Fruit fly (Drosophila melanogaster) whole organism, prepupa: Measurements from ENCODE around the gene CG7720.

Experiments used
- Blimp-1 ChIP-seq: fragments of 200-800 bp; sonication (Bioruptor generic); optimal IDR thresholded peaks from 3 replicates; lab custom pipeline; 2017; ENCODE audit warnings: missing biosample characterization, missing genetic modification characterization, mild to moderate bottlenecking, moderate library complexity, missing genetic modification reagents
- CG10669 ChIP-seq: fragments of 200-800 bp; sonication (Bioruptor generic); optimal IDR thresholded peaks from 3 replicates; lab custom pipeline; 2018; ENCODE audit warnings: missing biosample characterization, mild to moderate bottlenecking, missing genetic modification characterization, moderate library complexity
- CG11762 ChIP-seq: fragments of 200-800 bp; sonication (Bioruptor generic); optimal IDR thresholded peaks from 3 replicates; lab custom pipeline; 2016; ENCODE audit warnings: missing biosample characterization, missing genetic modification characterization; ENCODE audit not compliant: insufficient read depth
- CG15336 ChIP-seq: fragments of 200-800 bp; sonication (Bioruptor generic); IDR thresholded peaks from 2 replicates; pipeline ENCODE4 v1.3.6; 2022; ENCODE audit warnings: missing biosample characterization, missing genetic modification characterization
- CG1621 ChIP-seq: fragments of 200-800 bp; sonication (Bioruptor generic); optimal IDR thresholded peaks from 3 replicates; lab custom pipeline; 2018; ENCODE audit warnings: missing biosample characterization, mild to moderate bottlenecking, missing genetic modification characterization
- CG31627 ChIP-seq: fragments of 200-800 bp; sonication (Bioruptor generic); optimal IDR thresholded peaks from 3 replicates; lab custom pipeline; 2016; ENCODE audit warnings: missing biosample characterization, missing genetic modification characterization
- CG32006 ChIP-seq: fragments of 200-800 bp; sonication (Bioruptor generic); optimal IDR thresholded peaks from 3 replicates; lab custom pipeline; 2017; ENCODE audit warnings: missing biosample characterization, mild to moderate bottlenecking, missing genetic modification characterization
- CG34406 ChIP-seq: fragments of 200-800 bp; sonication (Bioruptor generic); optimal IDR thresholded peaks from 3 replicates; lab custom pipeline; 2016; ENCODE audit warnings: missing biosample characterization, missing genetic modification characterization
- CG3919 ChIP-seq: fragments of 200-800 bp; sonication (Bioruptor generic); optimal IDR thresholded peaks from 3 replicates; lab custom pipeline; 2016; ENCODE audit warnings: missing biosample characterization, missing genetic modification characterization
- CG6276 ChIP-seq: fragments of 200-800 bp; sonication (Bioruptor generic); optimal IDR thresholded peaks from 2 replicates; lab custom pipeline; 2017; ENCODE audit warnings: missing biosample characterization, mild to moderate bottlenecking, missing genetic modification characterization
- CG6792 ChIP-seq: fragments of 200-800 bp; sonication (Bioruptor generic); optimal IDR thresholded peaks from 3 replicates; lab custom pipeline; 2016; ENCODE audit warnings: missing biosample characterization, missing genetic modification characterization
- CG6854 ChIP-seq: fragments of 200-800 bp; sonication (Bioruptor generic); optimal IDR thresholded peaks from 2 replicates; lab custom pipeline; 2017; ENCODE audit warnings: missing biosample characterization, mild to moderate bottlenecking, missing genetic modification characterization
- CG7368 ChIP-seq: fragments of 200-800 bp; sonication (Bioruptor generic); optimal IDR thresholded peaks from 3 replicates; lab custom pipeline; 2016; ENCODE audit warnings: missing biosample characterization, missing genetic modification characterization
- CG8119 ChIP-seq: fragments of 200-800 bp; sonication (Bioruptor generic); IDR thresholded peaks from 3 replicates; pipeline ENCODE4 v1.3.6; 2022; ENCODE audit warnings: missing biosample characterization, missing genetic modification characterization
- CG8319 ChIP-seq: fragments of 200-800 bp; sonication (Bioruptor generic); optimal IDR thresholded peaks from 3 replicates; lab custom pipeline; 2016; ENCODE audit warnings: missing biosample characterization, missing genetic modification characterization
- CG8632 ChIP-seq: fragments of 200-800 bp; sonication (Bioruptor generic); optimal IDR thresholded peaks from 3 replicates; lab custom pipeline; 2016; ENCODE audit warnings: missing biosample characterization, missing genetic modification characterization
- CG9139 ChIP-seq: fragments of 200-800 bp; sonication (Bioruptor generic); optimal IDR thresholded peaks from 3 replicates; lab custom pipeline; 2017; ENCODE audit warnings: missing biosample characterization, mild to moderate bottlenecking, missing genetic modification characterization
- Eip75B ChIP-seq: fragments of 200-800 bp; sonication (Bioruptor generic); optimal IDR thresholded peaks from 3 replicates; lab custom pipeline; 2016; ENCODE audit warnings: missing biosample characterization, missing genetic modification characterization
- Eip78C ChIP-seq: fragments of 200-800 bp; sonication (Bioruptor generic); peaks from one replicate; lab custom pipeline; 2016; ENCODE audit warnings: missing biosample characterization, missing genetic modification characterization
- Eip93F ChIP-seq: fragments of 200-800 bp; sonication (Bioruptor generic); optimal IDR thresholded peaks from 2 replicates; lab custom pipeline; 2016; ENCODE audit warnings: missing biosample characterization, mild to moderate bottlenecking, missing genetic modification characterization
- Ets21C ChIP-seq: fragments of 200-800 bp; sonication (Bioruptor generic); optimal IDR thresholded peaks from 3 replicates; lab custom pipeline; 2016; ENCODE audit warnings: missing biosample characterization, missing genetic modification characterization
- Ets96B ChIP-seq: fragments of 200-800 bp; optimal IDR thresholded peaks from 2 replicates; lab custom pipeline; 2019; ENCODE audit warnings: missing biosample characterization, mild to moderate bottlenecking, missing genetic modification characterization, moderate library complexity
- Gug ChIP-seq: fragments of 200-800 bp; sonication (Bioruptor generic); IDR thresholded peaks from 2 replicates; pipeline ENCODE4 v1.3.6; 2022; ENCODE audit warnings: missing biosample characterization, missing genetic modification characterization
- Hr38 ChIP-seq: sonication (Bioruptor generic); optimal IDR thresholded peaks from 2 replicates; lab custom pipeline; 2016; ENCODE audit warnings: missing biosample characterization, missing genetic modification characterization
- Hr39 ChIP-seq: fragments of 200-800 bp; sonication (Bioruptor generic); optimal IDR thresholded peaks from 2 replicates; lab custom pipeline; 2016; ENCODE audit warnings: missing biosample characterization, missing genetic modification characterization
- Hr4 ChIP-seq: fragments of 200-800 bp; sonication (Bioruptor generic); optimal IDR thresholded peaks from 3 replicates; lab custom pipeline; 2016; ENCODE audit warnings: missing biosample characterization, missing genetic modification characterization
- Lpt ChIP-seq: fragments of 200-800 bp; sonication (Bioruptor generic); optimal IDR thresholded peaks from 3 replicates; lab custom pipeline; 2016; ENCODE audit warnings: missing biosample characterization, missing genetic modification characterization
- Met ChIP-seq: fragments of 200-800 bp; sonication (Bioruptor generic); optimal IDR thresholded peaks from 3 replicates; lab custom pipeline; 2016; ENCODE audit warnings: missing biosample characterization, missing genetic modification characterization
- OdsH ChIP-seq: fragments of 200-800 bp; sonication (Bioruptor generic); optimal IDR thresholded peaks from 3 replicates; lab custom pipeline; 2016; ENCODE audit warnings: missing biosample characterization, missing genetic modification characterization
- Smox ChIP-seq: fragments of 200-800 bp; sonication (Bioruptor generic); optimal IDR thresholded peaks from 3 replicates; lab custom pipeline; 2016; ENCODE audit warnings: missing biosample characterization, missing genetic modification characterization
- Sox102F ChIP-seq: fragments of 200-800 bp; sonication (Bioruptor generic); optimal IDR thresholded peaks from 2 replicates; lab custom pipeline; 2016; ENCODE audit warnings: missing biosample characterization, mild to moderate bottlenecking, missing genetic modification characterization
- Sox14 ChIP-seq: fragments of 200-800 bp; sonication (Bioruptor generic); optimal IDR thresholded peaks from 3 replicates; lab custom pipeline; 2016; ENCODE audit warnings: missing biosample characterization, missing genetic modification characterization
- Sox15 ChIP-seq: fragments of 200-800 bp; sonication (Bioruptor generic); optimal IDR thresholded peaks from 3 replicates; lab custom pipeline; 2016; ENCODE audit warnings: missing biosample characterization, missing genetic modification characterization
- achi ChIP-seq: fragments of 200-800 bp; sonication (Bioruptor generic); optimal IDR thresholded peaks from 3 replicates; lab custom pipeline; 2016; ENCODE audit warnings: missing biosample characterization, missing genetic modification characterization
- acj6 ChIP-seq: fragments of 200-800 bp; sonication (Bioruptor generic); optimal IDR thresholded peaks from 3 replicates; lab custom pipeline; 2016; ENCODE audit warnings: missing biosample characterization, missing genetic modification characterization
- cyc ChIP-seq: fragments of 200-800 bp; sonication (Bioruptor generic); optimal IDR thresholded peaks from 3 replicates; lab custom pipeline; 2016; ENCODE audit warnings: missing biosample characterization, missing genetic modification characterization
- dac ChIP-seq: fragments of 200-800 bp; sonication (Bioruptor generic); optimal IDR thresholded peaks from 2 replicates; lab custom pipeline; 2017; ENCODE audit warnings: missing biosample characterization, mild to moderate bottlenecking, missing genetic modification characterization
- eg ChIP-seq: fragments of 200-800 bp; sonication (Bioruptor generic); IDR thresholded peaks from 3 replicates; pipeline ENCODE4 v1.3.6; 2022; ENCODE audit warnings: missing biosample characterization, missing genetic modification characterization
- esn ChIP-seq: fragments of 200-800 bp; sonication (Bioruptor generic); optimal IDR thresholded peaks from 2 replicates; lab custom pipeline; 2016; ENCODE audit warnings: missing biosample characterization, mild to moderate bottlenecking, missing genetic modification characterization, moderate library complexity
- fd59A ChIP-seq: fragments of 200-800 bp; sonication (Bioruptor generic); optimal IDR thresholded peaks from 2 replicates; lab custom pipeline; 2017; ENCODE audit warnings: missing biosample characterization, mild to moderate bottlenecking, missing genetic modification characterization, missing genetic modification reagents
- fd85E ChIP-seq: fragments of 200-800 bp; sonication (Bioruptor generic); optimal IDR thresholded peaks from 3 replicates; lab custom pipeline; 2016; ENCODE audit warnings: missing biosample characterization, missing genetic modification characterization
- fkh ChIP-seq: fragments of 200-800 bp; sonication (Bioruptor generic); optimal IDR thresholded peaks from 3 replicates; lab custom pipeline; 2017; ENCODE audit warnings: missing biosample characterization, mild to moderate bottlenecking, missing genetic modification characterization, moderate library complexity
- lz ChIP-seq: fragments of 200-800 bp; sonication (Bioruptor generic); optimal IDR thresholded peaks from 3 replicates; lab custom pipeline; 2016; ENCODE audit warnings: missing biosample characterization, missing genetic modification characterization
- net ChIP-seq: fragments of 200-800 bp; sonication (Bioruptor generic); optimal IDR thresholded peaks from 3 replicates; lab custom pipeline; 2016; ENCODE audit warnings: missing biosample characterization, missing genetic modification characterization
- pdm3 ChIP-seq: fragments of 200-800 bp; sonication (Bioruptor generic); optimal IDR thresholded peaks from 3 replicates; lab custom pipeline; 2016; ENCODE audit warnings: missing biosample characterization, missing genetic modification characterization
- salr ChIP-seq, 2 experiments: fragments of 200-800 bp; sonication (Bioruptor generic); optimal IDR thresholded peaks; 3 replicates each; lab custom pipeline; 2016 to 2018; ENCODE audit warnings: missing biosample characterization in 2 of 2, missing genetic modification characterization in 2 of 2, mild to moderate bottlenecking in 1 of 2
- spab ChIP-seq: fragments of 200-800 bp; sonication (Bioruptor generic); optimal IDR thresholded peaks from 2 replicates; lab custom pipeline; 2017; ENCODE audit warnings: missing biosample characterization, mild to moderate bottlenecking, missing genetic modification characterization, missing genetic modification reagents
- ss ChIP-seq, 2 experiments: fragments of 200-800 bp; sonication (Bioruptor generic); optimal IDR thresholded peaks; 2 replicates in 1 of 2; 3 replicates in 1 of 2; lab custom pipeline; 2017 to 2018; ENCODE audit warnings: mild to moderate bottlenecking in 2 of 2, missing biosample characterization in 2 of 2, missing genetic modification characterization in 2 of 2, moderate library complexity in 1 of 2
- svp ChIP-seq: fragments of 200-800 bp; sonication (Bioruptor generic); peaks from one replicate; lab custom pipeline; 2016; ENCODE audit warnings: missing biosample characterization, missing genetic modification characterization
- topi ChIP-seq: fragments of 200-800 bp; sonication (Bioruptor generic); optimal IDR thresholded peaks from 3 replicates; lab custom pipeline; 2016; ENCODE audit warnings: missing biosample characterization, missing genetic modification characterization

The CG7720 gene

dm6 chr3R:18798759-18799158 lies 3.8 kb upstream of the CG7720 start:
- TF ChIP-seq CG34406: no peak
- TF ChIP-seq CG31627 (GFP tag; lab: Kevin White, UChicago): no peak
- no peak for TF ChIP-seq CG11762 (GFP tag; lab: Kevin White, UChicago)
- no peak for TF ChIP-seq CG8632 (GFP tag; lab: Kevin White, UChicago)
- TF ChIP-seq ss (GFP tag; optimal IDR thresholded peaks at IDR 0.05; lab: Kevin White, UChicago): no peak
- no peak for TF ChIP-seq Blimp-1 (GFP tag; lab: Kevin White, UChicago)
- no peak for TF ChIP-seq cyc (GFP tag; lab: Kevin White, UChicago)
- TF ChIP-seq Sox102F (GFP tag; lab: Kevin White, UChicago): no peak
- TF ChIP-seq CG3919 (GFP tag; lab: Kevin White, UChicago): peak; percentile 5
- no peak for TF ChIP-seq Hr38
- TF ChIP-seq svp (GFP tag; lab: Kevin White, UChicago): peak; percentile 3
- TF ChIP-seq CG15336 (GFP tag; lab: Robert Waterston, UW): no peak
- no peak for TF ChIP-seq pdm3
- TF ChIP-seq Eip78C (GFP tag; lab: Kevin White, UChicago): peak; percentile 54
- peak; percentile 22 for TF ChIP-seq achi (GFP tag; lab: Kevin White, UChicago)
- no peak for TF ChIP-seq fd85E (GFP tag; lab: Kevin White, UChicago)
- TF ChIP-seq CG8119 (GFP tag; lab: Robert Waterston, UW): no peak

DNA sequence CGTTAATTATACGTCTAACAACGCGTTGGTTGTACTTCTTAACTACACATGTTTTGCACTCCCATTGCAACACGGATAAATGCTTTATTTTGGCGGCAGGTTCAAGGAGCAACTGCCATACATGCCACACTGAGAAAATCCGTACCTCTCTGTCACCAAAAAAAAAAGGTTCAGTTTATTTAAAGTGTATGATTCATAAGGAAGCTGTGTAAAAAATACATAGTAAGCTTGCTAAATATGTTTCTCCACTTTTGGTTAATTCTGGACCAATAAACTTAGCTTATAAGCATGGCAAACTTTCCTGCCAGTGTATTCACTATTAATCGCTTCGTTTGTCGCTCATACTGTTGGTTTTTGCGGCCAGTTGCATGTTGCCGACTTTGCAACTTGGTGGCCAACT lies 1.3 kb upstream of the CG7720 start:
- TF ChIP-seq acj6: peak; percentile 45
- peak; percentile 20 for TF ChIP-seq Sox102F (GFP tag; lab: Kevin White, UChicago)
- no peak for TF ChIP-seq fkh (GFP tag; lab: Kevin White, UChicago)
- TF ChIP-seq CG6854: no peak
- no peak for TF ChIP-seq fd59A
- TF ChIP-seq svp (GFP tag; lab: Kevin White, UChicago): peak; percentile 58
- peak; percentile 69 for TF ChIP-seq CG15336 (GFP tag; lab: Robert Waterston, UW)
- TF ChIP-seq Sox14 (GFP tag; lab: Kevin White, UChicago): peak; percentile 6
- no peak for TF ChIP-seq CG8319 (GFP tag; lab: Kevin White, UChicago)
- TF ChIP-seq CG34406: peak; percentile 20
- peak; percentile 5 for TF ChIP-seq Ets96B
- peak; percentile 43 for TF ChIP-seq OdsH (GFP tag; lab: Kevin White, UChicago)
- TF ChIP-seq CG1621 (tag; lab: Kevin White, UChicago): no peak
- TF ChIP-seq CG8632 (GFP tag; lab: Kevin White, UChicago): peak; percentile 0
- peak; percentile 62 for TF ChIP-seq CG6276 (GFP tag; lab: Kevin White, UChicago)
- no peak for TF ChIP-seq CG6792 (GFP tag; lab: Kevin White, UChicago)
- TF ChIP-seq dac (GFP tag; lab: Kevin White, UChicago): no peak
- no peak for TF ChIP-seq Blimp-1 (GFP tag; lab: Kevin White, UChicago)
- TF ChIP-seq Smox (GFP tag; lab: Kevin White, UChicago): no peak
- TF ChIP-seq Eip78C (GFP tag; lab: Kevin White, UChicago): peak; percentile 79
- no peak for TF ChIP-seq Ets21C (GFP tag; lab: Kevin White, UChicago)
- TF ChIP-seq CG7368 (GFP tag; lab: Kevin White, UChicago): peak; percentile 5
- peak; percentile 9 for TF ChIP-seq lz (GFP tag; lab: Kevin White, UChicago)
- TF ChIP-seq Met: peak; percentile 56
- peak in 1 of 2 experiments; percentile 41 for TF ChIP-seq salr (GFP tag; optimal IDR thresholded peaks at IDR 0.05; lab: Kevin White, UChicago)
- TF ChIP-seq CG10669 (GFP tag; lab: Kevin White, UChicago): peak; percentile 12
- TF ChIP-seq esn: peak; percentile 27
- no peak for TF ChIP-seq Gug
- peak; percentile 7 for TF ChIP-seq net (GFP tag; lab: Kevin White, UChicago)
- no peak for TF ChIP-seq Eip93F (GFP tag; lab: Kevin White, UChicago)
- TF ChIP-seq Lpt (GFP tag; lab: Kevin White, UChicago): peak; percentile 26
- TF ChIP-seq CG9139: no peak
- TF ChIP-seq Eip75B (GFP tag; lab: Kevin White, UChicago): peak; percentile 13
- no peak for TF ChIP-seq spab (GFP tag; lab: Kevin White, UChicago)
- no peak for TF ChIP-seq topi (GFP tag; lab: Kevin White, UChicago)
- no peak for TF ChIP-seq Sox15
- 0 out of 3 replicates have a peak, but pooled peaks have one; percentile 46 for TF ChIP-seq eg (GFP tag; lab: Robert Waterston, UW)
- TF ChIP-seq CG32006 (GFP tag; lab: Kevin White, UChicago): peak; percentile 61
- TF ChIP-seq Hr4 (GFP tag; lab: Kevin White, UChicago): peak; percentile 75
- TF ChIP-seq Hr39 (GFP tag; lab: Kevin White, UChicago): peak; percentile 56
- TF ChIP-seq CG31627 (GFP tag; lab: Kevin White, UChicago): peak; percentile 27
- peak; percentile 42 for TF ChIP-seq achi (GFP tag; lab: Kevin White, UChicago)
